Fruit fly (Drosophila melanogaster) whole organism, prepupa: ENCODE results near the gene kek2.

Experiments used
- CG1621 ChIP-seq: fragments of 200-800 bp; sonication (Bioruptor generic); optimal IDR thresholded peaks from 3 replicates; lab custom pipeline; 2018; ENCODE audit warnings: missing biosample characterization, mild to moderate bottlenecking, missing genetic modification characterization
- Eip93F ChIP-seq: fragments of 200-800 bp; sonication (Bioruptor generic); optimal IDR thresholded peaks from 2 replicates; lab custom pipeline; 2016; ENCODE audit warnings: missing biosample characterization, mild to moderate bottlenecking, missing genetic modification characterization
- Gug ChIP-seq: fragments of 200-800 bp; sonication (Bioruptor generic); IDR thresholded peaks from 2 replicates; pipeline ENCODE4 v1.3.6; 2022; ENCODE audit warnings: missing biosample characterization, missing genetic modification characterization
- Lpt ChIP-seq: fragments of 200-800 bp; sonication (Bioruptor generic); optimal IDR thresholded peaks from 3 replicates; lab custom pipeline; 2016; ENCODE audit warnings: missing biosample characterization, missing genetic modification characterization
- Sox102F ChIP-seq: fragments of 200-800 bp; sonication (Bioruptor generic); optimal IDR thresholded peaks from 2 replicates; lab custom pipeline; 2016; ENCODE audit warnings: missing biosample characterization, mild to moderate bottlenecking, missing genetic modification characterization
- acj6 ChIP-seq: fragments of 200-800 bp; sonication (Bioruptor generic); optimal IDR thresholded peaks from 3 replicates; lab custom pipeline; 2016; ENCODE audit warnings: missing biosample characterization, missing genetic modification characterization
- ss ChIP-seq, 2 experiments: fragments of 200-800 bp; sonication (Bioruptor generic); optimal IDR thresholded peaks; 2 replicates in 1 of 2; 3 replicates in 1 of 2; lab custom pipeline; 2017 to 2018; ENCODE audit warnings: mild to moderate bottlenecking in 2 of 2, missing biosample characterization in 2 of 2, missing genetic modification characterization in 2 of 2, moderate library complexity in 1 of 2

DNA sequence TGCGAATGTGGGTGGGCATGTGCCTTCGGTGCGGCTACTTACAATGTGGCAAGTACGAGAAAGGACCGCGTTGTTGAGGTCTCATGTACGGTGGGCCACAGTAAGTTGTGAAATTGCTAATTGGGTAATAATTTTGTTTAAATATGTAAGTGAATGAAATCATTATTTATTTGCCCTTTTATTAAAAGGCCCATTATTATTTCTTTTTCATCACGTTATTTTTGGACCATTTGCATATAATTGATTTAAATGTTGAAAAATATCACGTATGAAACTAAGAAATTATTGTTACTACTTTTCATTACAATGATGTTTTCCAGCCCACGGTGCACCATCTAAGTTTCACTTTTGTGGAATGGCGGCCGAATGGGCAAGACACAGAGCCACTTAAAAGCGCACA, 46.6 kb downstream of the kek2 start:
- TF ChIP-seq acj6 (no peak), Eip93F (no peak), Gug (GFP tag; lab: Robert Waterston, UW) (no peak), Sox102F (GFP tag; lab: Kevin White, UChicago) (no peak), ss (GFP tag; optimal IDR thresholded peaks at IDR 0.05; lab: Kevin White, UChicago) (no peak), CG1621 (no peak), Lpt (GFP tag; lab: Kevin White, UChicago) (no peak)
